Fruit fly (Drosophila melanogaster) whole organism, embryonic: Measurements from ENCODE around the gene CG13060.
A peak's percentile ranks its signal among the peaks of the same experiment; 100 is the strongest.

Experiments
- Awh ChIP-seq: fragments of 200-800 bp; sonication (Bioruptor generic); IDR thresholded peaks from 2 replicates; pipeline ENCODE4, ENCODE4 v1.3.6; 2022; ENCODE audit warnings: missing biosample characterization, missing genetic modification characterization
- Bteb2 ChIP-seq: fragments of 200-800 bp; sonication (Bioruptor generic); optimal IDR thresholded peaks from 2 replicates; lab custom pipeline; 2016; ENCODE audit warnings: missing biosample characterization, missing genetic modification characterization
- CG11085 ChIP-seq: fragments of 200-800 bp; sonication (Bioruptor generic); IDR thresholded peaks from 2 replicates; pipeline ENCODE4 v1.3.6; 2022; ENCODE audit warnings: missing biosample characterization, missing genetic modification characterization
- CG11247 ChIP-seq: fragments of 200-800 bp; sonication (Bioruptor generic); IDR thresholded peaks from 2 replicates; pipeline ENCODE4 v1.3.6; 2022; ENCODE audit warnings: missing biosample characterization, missing genetic modification characterization
- CG12236 ChIP-seq: fragments of 200-800 bp; sonication (Bioruptor generic); optimal IDR thresholded peaks from 2 replicates; lab custom pipeline; 2016; ENCODE audit warnings: missing biosample characterization, missing genetic modification characterization
- CG13894 ChIP-seq: fragments of 200-800 bp; sonication (Bioruptor generic); optimal IDR thresholded peaks from 3 replicates; lab custom pipeline; 2018; ENCODE audit warnings: missing biosample characterization, mild to moderate bottlenecking, missing genetic modification characterization, moderate library complexity
- CG14014 ChIP-seq: fragments of 200-800 bp; sonication (Bioruptor generic); IDR thresholded peaks from 2 replicates; pipeline ENCODE4 v1.3.6; 2022; ENCODE audit warnings: missing biosample characterization, missing genetic modification characterization
- CG15073 ChIP-seq: fragments of 200-800 bp; sonication (Bioruptor generic); optimal IDR thresholded peaks from 2 replicates; lab custom pipeline; 2016; ENCODE audit warnings: missing biosample characterization, missing genetic modification characterization
- CG15479 ChIP-seq: fragments of 200-800 bp; sonication (Bioruptor generic); optimal IDR thresholded peaks from 3 replicates; lab custom pipeline; 2019; ENCODE audit warnings: missing biosample characterization, mild to moderate bottlenecking, missing genetic modification characterization, moderate library complexity
- CG16779 ChIP-seq: fragments of 200-800 bp; sonication (Bioruptor generic); IDR thresholded peaks from 2 replicates; pipeline ENCODE4 v1.3.6; 2022; ENCODE audit warnings: missing biosample characterization, missing genetic modification characterization
- CG17328 ChIP-seq: fragments of 200-800 bp; sonication (Bioruptor generic); IDR thresholded peaks from 2 replicates; pipeline ENCODE4 v1.3.6; 2022; ENCODE audit warnings: missing biosample characterization, missing genetic modification characterization
- CG17361 ChIP-seq: fragments of 200-800 bp; sonication (Bioruptor generic); IDR thresholded peaks from 3 replicates; pipeline ENCODE4 v1.3.6; 2022; ENCODE audit warnings: missing biosample characterization, missing genetic modification characterization
- CG17829 ChIP-seq: fragments of 200-800 bp; optimal IDR thresholded peaks from 2 replicates; lab custom pipeline; 2019; ENCODE audit warnings: missing biosample characterization, mild to moderate bottlenecking, missing genetic modification characterization, moderate library complexity
- CG1792 ChIP-seq: fragments of 200-800 bp; sonication (Bioruptor generic); optimal IDR thresholded peaks from 2 replicates; lab custom pipeline; 2016; ENCODE audit warnings: missing biosample characterization, missing genetic modification characterization
- CG2129 ChIP-seq: fragments of 200-800 bp; sonication (Bioruptor generic); IDR thresholded peaks from 2 replicates; pipeline ENCODE4 v1.3.6; 2022; ENCODE audit warnings: missing biosample characterization, missing genetic modification characterization; ENCODE audit not compliant: partially characterized antibody
- CG2202 ChIP-seq: fragments of 200-800 bp; sonication (Bioruptor generic); optimal IDR thresholded peaks from 2 replicates; lab custom pipeline; 2018; ENCODE audit warnings: missing biosample characterization, mild to moderate bottlenecking, missing genetic modification characterization
- CG30431 ChIP-seq: fragments of 200-800 bp; sonication (Bioruptor generic); optimal IDR thresholded peaks from 2 replicates; lab custom pipeline; 2017; ENCODE audit warnings: missing biosample characterization, missing genetic modification characterization
- CG31388 ChIP-seq: fragments of 200-800 bp; sonication (Bioruptor generic); optimal IDR thresholded peaks from 2 replicates; lab custom pipeline; 2016; ENCODE audit warnings: missing biosample characterization, missing genetic modification characterization
- CG33557 ChIP-seq: fragments of 200-800 bp; sonication (Bioruptor generic); optimal IDR thresholded peaks from 2 replicates; lab custom pipeline; 2019; ENCODE audit warnings: missing biosample characterization, mild to moderate bottlenecking, missing genetic modification characterization, moderate library complexity
- CG4282 ChIP-seq: fragments of 200-800 bp; sonication (Bioruptor generic); optimal IDR thresholded peaks from 2 replicates; lab custom pipeline; 2016; ENCODE audit warnings: missing biosample characterization, missing genetic modification characterization
- CG4820 ChIP-seq: fragments of 200-800 bp; sonication (Bioruptor generic); optimal IDR thresholded peaks from 3 replicates; lab custom pipeline; 2016; ENCODE audit warnings: missing biosample characterization, missing genetic modification characterization
- CG4854 ChIP-seq: fragments of 200-800 bp; sonication (Bioruptor generic); optimal IDR thresholded peaks from 2 replicates; lab custom pipeline; 2016; ENCODE audit warnings: missing biosample characterization, missing genetic modification characterization, inconsistent platforms
- CG6813 ChIP-seq: fragments of 200-800 bp; sonication (Bioruptor generic); optimal IDR thresholded peaks from 2 replicates; lab custom pipeline; 2017; ENCODE audit warnings: missing biosample characterization, missing genetic modification characterization, mild to moderate bottlenecking, moderate library complexity, missing genetic modification reagents
- CG7372 ChIP-seq: fragments of 200-800 bp; sonication (Bioruptor generic); IDR thresholded peaks from 2 replicates; pipeline ENCODE4 v1.3.6; 2022; ENCODE audit warnings: missing biosample characterization, missing genetic modification characterization
- CG7745 ChIP-seq: fragments of 200-800 bp; sonication (Bioruptor generic); optimal IDR thresholded peaks from 2 replicates; lab custom pipeline; 2018; ENCODE audit warnings: missing biosample characterization, mild to moderate bottlenecking, missing genetic modification characterization, moderate library complexity
- CG8478 ChIP-seq: fragments of >200 bp; optimal IDR thresholded peaks from 2 replicates; lab custom pipeline; 2018
- CkIIα-i1 ChIP-seq: fragments of 200-800 bp; sonication (Bioruptor generic); IDR thresholded peaks from 2 replicates; pipeline ENCODE4 v1.3.6; 2022; ENCODE audit warnings: missing biosample characterization, missing genetic modification characterization
- E2f1 ChIP-seq: fragments of 200-800 bp; sonication (Bioruptor generic); IDR thresholded peaks from 2 replicates; pipeline ENCODE4 v1.3.6; 2022; ENCODE audit warnings: missing biosample characterization, missing genetic modification characterization
- Fer2 ChIP-seq: fragments of 200-800 bp; sonication (Bioruptor generic); optimal IDR thresholded peaks from 2 replicates; lab custom pipeline; 2018; ENCODE audit warnings: missing biosample characterization, mild to moderate bottlenecking, missing genetic modification characterization, moderate library complexity
- GATAe ChIP-seq: fragments of 200-800 bp; sonication (Bioruptor generic); conservative IDR thresholded peaks from 2 replicates; pipeline ENCODE4 v1.3.6; 2022; ENCODE audit warnings: missing biosample characterization, missing genetic modification characterization
- Hr3 ChIP-seq: fragments of 200-800 bp; sonication (Bioruptor generic); optimal IDR thresholded peaks from 3 replicates; lab custom pipeline; 2016; ENCODE audit warnings: missing biosample characterization, missing genetic modification characterization
- Jarid2 ChIP-seq: fragments of 200-800 bp; sonication (Bioruptor generic); optimal IDR thresholded peaks from 3 replicates; lab custom pipeline; 2017; ENCODE audit warnings: mild to moderate bottlenecking, missing biosample characterization, missing genetic modification reagents, missing genetic modification characterization
- MBD-R2 ChIP-seq: fragments of 200-800 bp; sonication (Bioruptor generic); IDR thresholded peaks from 2 replicates; pipeline ENCODE4 v1.3.6; 2022; ENCODE audit warnings: missing biosample characterization, missing genetic modification characterization
- MTF-1 ChIP-seq: fragments of 200-800 bp; sonication (Bioruptor generic); optimal IDR thresholded peaks from 2 replicates; lab custom pipeline; 2018; ENCODE audit warnings: missing biosample characterization, mild to moderate bottlenecking, missing genetic modification characterization, borderline replicate concordance
- Meics ChIP-seq: fragments of 200-800 bp; sonication (Bioruptor generic); optimal IDR thresholded peaks from 2 replicates; lab custom pipeline; 2017; ENCODE audit warnings: missing biosample characterization, mild to moderate bottlenecking, missing genetic modification characterization
- Neu2 ChIP-seq: fragments of 200-800 bp; sonication (Bioruptor generic); optimal IDR thresholded peaks from 3 replicates; lab custom pipeline; 2016; ENCODE audit warnings: missing biosample characterization, missing genetic modification characterization, borderline replicate concordance
- Ravus ChIP-seq: fragments of 200-800 bp; sonication (Bioruptor generic); IDR thresholded peaks from 2 replicates; pipeline ENCODE4 v1.3.6; 2022; ENCODE audit warnings: missing biosample characterization, missing genetic modification characterization
- Rfx ChIP-seq: fragments of 200-800 bp; sonication (Bioruptor generic); IDR thresholded peaks from 2 replicates; pipeline ENCODE4 v1.3.6; 2022; ENCODE audit warnings: missing biosample characterization, missing genetic modification characterization
- Spps ChIP-seq: fragments of 200-800 bp; sonication (Bioruptor generic); optimal IDR thresholded peaks from 2 replicates; lab custom pipeline; 2018; ENCODE audit warnings: missing biosample characterization, mild to moderate bottlenecking, missing genetic modification characterization
- Trl ChIP-seq, 3 experiments: fragments of >200 bp in 2 of 3; fragments of 200-800 bp in 1 of 3; sonication (Bioruptor generic) in 1 of 3; optimal IDR thresholded peaks; 2 replicates in 1 of 3; 3 replicates in 2 of 3; lab custom pipeline; 2016 to 2017; ENCODE audit warnings: missing biosample characterization in 1 of 3, missing genetic modification characterization in 1 of 3
- amos ChIP-seq: fragments of 200-800 bp; sonication (Bioruptor generic); IDR thresholded peaks from 2 replicates; pipeline ENCODE4 v1.3.6; 2022; ENCODE audit warnings: missing biosample characterization, missing genetic modification characterization; ENCODE audit not compliant: partially characterized antibody
- cg ChIP-seq: fragments of 200-800 bp; sonication (Bioruptor generic); optimal IDR thresholded peaks from 3 replicates; lab custom pipeline; 2019; ENCODE audit warnings: missing biosample characterization, mild to moderate bottlenecking, missing genetic modification characterization, moderate library complexity
- cwo ChIP-seq: fragments of 200-800 bp; sonication (Bioruptor generic); optimal IDR thresholded peaks from 3 replicates; lab custom pipeline; 2017; ENCODE audit warnings: missing biosample characterization, missing genetic modification characterization, mild to moderate bottlenecking, moderate library complexity, missing genetic modification reagents
- dati ChIP-seq: fragments of 200-800 bp; sonication (Bioruptor generic); IDR thresholded peaks from 2 replicates; pipeline ENCODE4 v1.3.6; 2022; ENCODE audit warnings: missing biosample characterization, missing genetic modification characterization
- h ChIP-seq: fragments of >200 bp; optimal IDR thresholded peaks from 2 replicates; lab custom pipeline; 2017
- onecut ChIP-seq: fragments of 200-800 bp; sonication (Bioruptor generic); IDR thresholded peaks from 2 replicates; pipeline ENCODE4 v1.3.6; 2022; ENCODE audit warnings: missing biosample characterization, missing genetic modification characterization
- pfk ChIP-seq: fragments of 200-800 bp; sonication (Bioruptor generic); optimal IDR thresholded peaks from 2 replicates; lab custom pipeline; 2018; ENCODE audit warnings: missing biosample characterization, mild to moderate bottlenecking, missing genetic modification characterization, moderate library complexity
- salm ChIP-seq: fragments of 200-800 bp; sonication (Bioruptor generic); optimal IDR thresholded peaks from 2 replicates; lab custom pipeline; 2018; ENCODE audit warnings: missing biosample characterization, mild to moderate bottlenecking, missing genetic modification characterization
- sd ChIP-seq: fragments of 200-800 bp; sonication (Bioruptor generic); optimal IDR thresholded peaks from 3 replicates; lab custom pipeline; 2018; ENCODE audit warnings: missing biosample characterization, mild to moderate bottlenecking, missing genetic modification characterization, moderate library complexity
- ttk ChIP-seq: fragments of 200-800 bp; sonication (Bioruptor generic); IDR thresholded peaks from 2 replicates; pipeline ENCODE4 v2.1.2; 2022; ENCODE audit warnings: missing biosample characterization, missing genetic modification characterization
- unc-4 ChIP-seq: fragments of 200-800 bp; sonication (Bioruptor generic); IDR thresholded peaks from 2 replicates; pipeline ENCODE4 v1.3.6; 2022; ENCODE audit warnings: missing biosample characterization, missing genetic modification characterization; ENCODE audit not compliant: partially characterized antibody
- wek ChIP-seq: fragments of 200-800 bp; sonication (Bioruptor generic); optimal IDR thresholded peaks from 3 replicates; lab custom pipeline; 2018; ENCODE audit warnings: missing biosample characterization, mild to moderate bottlenecking, missing genetic modification characterization, moderate library complexity

CG13060 gene

dm6 chr3L:16309972-16310371 lies 9.7 kb upstream of the CG13060 start (continued):
- TF ChIP-seq CG8478 (lab: Kevin White, UChicago) = no peak
- no peak for TF ChIP-seq onecut (GFP tag; lab: Robert Waterston, UW)
- TF ChIP-seq CG4282 = no peak
- TF ChIP-seq CG33557 (GFP tag; lab: Kevin White, UChicago) = no peak
- TF ChIP-seq h (lab: Kevin White, UChicago) = no peak
- TF ChIP-seq MBD-R2 (GFP tag; lab: Robert Waterston, UW) = no peak
- no peak for TF ChIP-seq CG15479 (GFP tag; lab: Kevin White, UChicago)
- TF ChIP-seq CG17361 (GFP tag; lab: Robert Waterston, UW) = no peak
- TF ChIP-seq CG7372 (GFP tag; lab: Robert Waterston, UW) = 0 out of 2 replicates have a peak, but pooled peaks have one; percentile 11
- peak; percentile 30 for TF ChIP-seq Meics (GFP tag; lab: Kevin White, UChicago)
- TF ChIP-seq CG15073 (GFP tag; lab: Kevin White, UChicago) = no peak
- TF ChIP-seq CG1792 (GFP tag; lab: Kevin White, UChicago) = no peak
- TF ChIP-seq Spps = no peak
- no peak for TF ChIP-seq dati (GFP tag; lab: Robert Waterston, UW)
- no peak for TF ChIP-seq Hr3 (GFP tag; lab: Kevin White, UChicago)
- TF ChIP-seq Bteb2 (GFP tag; lab: Kevin White, UChicago) = no peak
- no peak for TF ChIP-seq CG12236 (GFP tag; lab: Kevin White, UChicago)
- TF ChIP-seq MTF-1 (GFP tag; lab: Kevin White, UChicago) = no peak
- TF ChIP-seq CG16779 (GFP tag; lab: Robert Waterston, UW) = no peak
- no peak for TF ChIP-seq CG30431 (GFP tag; lab: Kevin White, UChicago)
- no peak for TF ChIP-seq unc-4 (GFP tag; lab: Robert Waterston, UW)
- no peak for TF ChIP-seq CG4854 (GFP tag; lab: Kevin White, UChicago)
- no peak for TF ChIP-seq CG13894
- no peak for TF ChIP-seq CG31388 (GFP tag; lab: Kevin White, UChicago)
- TF ChIP-seq Neu2 = no peak
- TF ChIP-seq cwo (GFP tag; lab: Kevin White, UChicago) = peak; percentile 9
- peak; percentile 71 for TF ChIP-seq Rfx
- TF ChIP-seq CG11247 = peak; percentile 49
- no peak for TF ChIP-seq CG2129
- TF ChIP-seq wek = no peak
- no peak for TF ChIP-seq CG6813 (GFP tag; lab: Kevin White, UChicago)
- TF ChIP-seq pfk = no peak
- no peak for TF ChIP-seq cg (GFP tag; lab: Kevin White, UChicago)
- TF ChIP-seq CG11085 = no peak
- TF ChIP-seq CG4820 (GFP tag; lab: Kevin White, UChicago) = no peak
- TF ChIP-seq Awh (GFP tag; lab: Robert Waterston, UW) = no peak
- no peak for TF ChIP-seq amos (GFP tag; lab: Robert Waterston, UW)
- no peak for TF ChIP-seq CG17328
- no peak for TF ChIP-seq Jarid2
- TF ChIP-seq CG2202 (tag; lab: Kevin White, UChicago) = no peak
- TF ChIP-seq E2f1 = no peak
- TF ChIP-seq salm (tag; lab: Kevin White, UChicago) = no peak
- no peak for TF ChIP-seq sd (tag; lab: Kevin White, UChicago)
- peak; percentile 37; the same call in 1 of the 2 replicates for TF ChIP-seq CG14014 (GFP tag; lab: Robert Waterston, UW)
- no peak for TF ChIP-seq GATAe (GFP tag; lab: Robert Waterston, UW)
- no peak for TF ChIP-seq CG17829 (tag; lab: Kevin White, UChicago)
- no peak for TF ChIP-seq CkIIα-i1
- TF ChIP-seq Fer2 (tag; lab: Kevin White, UChicago) = no peak
- TF ChIP-seq ttk (GFP tag; lab: Robert Waterston, UW) = no peak
- TF ChIP-seq Ravus (GFP tag; lab: Robert Waterston, UW) = no peak
- TF ChIP-seq CG7745 (tag; lab: Kevin White, UChicago) = no peak
- no peak for TF ChIP-seq Trl (optimal IDR thresholded peaks at IDR 0.05; lab: Kevin White, UChicago)
- TF ChIP-seq Trl (GFP tag; optimal IDR thresholded peaks at IDR 0.05; lab: Kevin White, UChicago) = peak; percentile 38
